Fruit fly (Drosophila melanogaster) whole organism, prepupa: Measurements from ENCODE around the gene CG7148.

Experiments used
- CG3032 ChIP-seq: fragments of 200-800 bp; optimal IDR thresholded peaks from 2 replicates; lab custom pipeline; 2019; ENCODE audit warnings: missing biosample characterization, mild to moderate bottlenecking, missing genetic modification characterization, moderate library complexity
- CG6808 ChIP-seq: fragments of 200-800 bp; sonication (Bioruptor generic); optimal IDR thresholded peaks from 3 replicates; lab custom pipeline; 2017; ENCODE audit warnings: missing biosample characterization, missing genetic modification characterization, mild to moderate bottlenecking, moderate library complexity, missing genetic modification reagents
- CG8119 ChIP-seq: fragments of 200-800 bp; sonication (Bioruptor generic); IDR thresholded peaks from 3 replicates; pipeline ENCODE4 v1.3.6; 2022; ENCODE audit warnings: missing biosample characterization, missing genetic modification characterization
- CG9139 ChIP-seq: fragments of 200-800 bp; sonication (Bioruptor generic); optimal IDR thresholded peaks from 3 replicates; lab custom pipeline; 2017; ENCODE audit warnings: missing biosample characterization, mild to moderate bottlenecking, missing genetic modification characterization
- Eip78C ChIP-seq: fragments of 200-800 bp; sonication (Bioruptor generic); peaks from one replicate; lab custom pipeline; 2016; ENCODE audit warnings: missing biosample characterization, missing genetic modification characterization
- Ets21C ChIP-seq: fragments of 200-800 bp; sonication (Bioruptor generic); optimal IDR thresholded peaks from 3 replicates; lab custom pipeline; 2016; ENCODE audit warnings: missing biosample characterization, missing genetic modification characterization
- Sox102F ChIP-seq: fragments of 200-800 bp; sonication (Bioruptor generic); optimal IDR thresholded peaks from 2 replicates; lab custom pipeline; 2016; ENCODE audit warnings: missing biosample characterization, mild to moderate bottlenecking, missing genetic modification characterization
- Sox14 ChIP-seq: fragments of 200-800 bp; sonication (Bioruptor generic); optimal IDR thresholded peaks from 3 replicates; lab custom pipeline; 2016; ENCODE audit warnings: missing biosample characterization, missing genetic modification characterization
- Sox15 ChIP-seq: fragments of 200-800 bp; sonication (Bioruptor generic); optimal IDR thresholded peaks from 3 replicates; lab custom pipeline; 2016; ENCODE audit warnings: missing biosample characterization, missing genetic modification characterization
- salr ChIP-seq, 2 experiments: fragments of 200-800 bp; sonication (Bioruptor generic); optimal IDR thresholded peaks; 3 replicates each; lab custom pipeline; 2016 to 2018; ENCODE audit warnings: missing biosample characterization in 2 of 2, missing genetic modification characterization in 2 of 2, mild to moderate bottlenecking in 1 of 2

DNA sequence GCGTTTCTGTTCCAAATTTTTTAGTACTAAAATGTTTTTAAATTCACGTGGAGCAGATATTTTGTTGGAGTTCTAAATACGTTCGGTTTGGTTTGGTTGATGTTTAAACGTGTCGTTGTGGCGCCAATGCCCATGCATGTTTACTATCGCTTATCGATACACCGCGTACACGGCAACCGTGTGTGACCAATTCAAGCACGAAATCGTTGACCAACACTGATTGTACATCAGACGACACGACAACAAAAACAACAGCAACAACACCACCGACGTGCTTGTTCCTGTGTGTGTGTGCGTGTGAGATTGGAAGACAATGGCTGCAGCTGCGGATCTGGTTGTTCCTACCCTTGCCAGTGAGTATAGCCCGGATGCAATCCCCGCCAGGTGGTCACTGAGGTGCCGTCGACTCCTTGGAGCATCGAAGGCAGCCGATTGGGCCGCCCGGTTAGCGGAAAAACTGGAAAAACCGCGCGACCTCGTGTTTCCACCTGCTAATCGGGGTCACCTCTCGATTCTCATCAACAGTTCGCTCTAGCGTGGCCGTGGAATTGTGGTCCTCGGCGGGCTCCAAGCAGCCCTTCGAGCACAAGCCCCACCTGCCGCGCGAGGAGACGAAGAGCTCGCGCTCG, 7.2 kb downstream of the CG7148 start, which contains the start of gene eIF2A:
- no peak for TF ChIP-seq CG9139
- no peak for TF ChIP-seq Sox102F (GFP tag; lab: Kevin White, UChicago)
- no peak for TF ChIP-seq salr (GFP tag; optimal IDR thresholded peaks at IDR 0.05; lab: Kevin White, UChicago)
- TF ChIP-seq CG3032 (tag; lab: Kevin White, UChicago), result peak; percentile 37
- no peak for TF ChIP-seq Ets21C (GFP tag; lab: Kevin White, UChicago)
- no peak for TF ChIP-seq CG8119 (GFP tag; lab: Robert Waterston, UW)
- TF ChIP-seq Sox15 (GFP tag; lab: Kevin White, UChicago), result no peak
- no peak for TF ChIP-seq CG6808 (GFP tag; lab: Kevin White, UChicago)
- TF ChIP-seq Eip78C, result peak; percentile 60
- peak; percentile 85 for TF ChIP-seq Sox14
